Worm (Caenorhabditis elegans) whole organism, young adult: Measurements from ENCODE around the gene C05D12.5.
"Not testable (repeated sequence)": the region's sequence is repeated elsewhere in the genome, so short reads cannot be mapped to it uniquely, and the experiment has no call there.

Experiments used
- Y79H2A.3 ChIP-seq: fragments of 200-800 bp; sonication (Bioruptor generic); conservative IDR thresholded peaks from 2 replicates; pipeline ENCODE4 v1.3.6; 2022; ENCODE audit warnings: missing genetic modification reagents, missing genetic modification characterization, missing compliant biosample characterization
- nhr-90 ChIP-seq: sonication (generic microtip); optimal IDR thresholded peaks from 2 replicates; lab custom pipeline; 2016; ENCODE audit warnings: missing genotype, mild to moderate bottlenecking, missing genetic modification characterization, missing compliant biosample characterization
- repo-1 ChIP-seq: sonication (generic microtip); optimal IDR thresholded peaks from 2 replicates; lab custom pipeline; 2017; ENCODE audit warnings: mild to moderate bottlenecking, missing genetic modification characterization, missing compliant biosample characterization
- ztf-22 ChIP-seq: fragments of 200-800 bp; sonication (Bioruptor generic); optimal IDR thresholded peaks from 2 replicates; lab custom pipeline; 2018; ENCODE audit warnings: mild to moderate bottlenecking, missing genetic modification characterization, moderate library complexity, missing compliant biosample characterization

DNA sequence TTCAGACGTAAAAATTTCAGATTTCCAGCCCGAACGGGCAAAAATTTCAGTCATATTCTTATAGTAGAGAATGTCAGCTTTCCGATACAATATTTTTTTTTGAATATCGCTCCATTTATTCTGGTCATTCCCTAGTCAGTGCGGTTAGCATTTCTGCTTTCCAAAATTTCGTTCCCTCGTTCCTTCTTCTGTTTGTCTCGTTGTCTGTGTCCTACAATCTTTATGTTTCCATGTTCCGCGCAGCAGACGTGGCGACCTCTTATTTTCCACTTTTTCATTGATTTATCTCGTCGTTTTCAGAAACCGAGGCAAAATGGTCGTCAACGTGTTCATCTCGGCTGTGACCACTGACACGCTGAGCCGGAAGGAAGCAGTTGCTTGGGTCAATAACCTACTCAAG is 8.4 kb downstream of the C05D12.5 start, which contains the start of gene ebp-2:
- not testable (repeated sequence) for TF ChIP-seq nhr-90 (tag; lab: Kevin White, UChicago); repo-1 (tag; lab: Kevin White, UChicago); ztf-22 (GFP tag; lab: Kevin White, UChicago); Y79H2A.3 (GFP tag; lab: Robert Waterston, UW)
